Fruit fly (Drosophila melanogaster) S2 (cell line): ENCODE data around the gene Flad1.

Experiments used
- CG8478 ChIP-seq: fragments of >200 bp; optimal IDR thresholded peaks from 2 replicates; lab custom pipeline; 2018
- CTCF ChIP-seq, 2 experiments: fragments of >200 bp; optimal IDR thresholded peaks; 2 replicates each; lab custom pipeline; 2018

dm6 chrX:12897150-12897549, 6.2 kb downstream of the Flad1 start, which contains the start of gene Pde9:
- no peak for TF ChIP-seq CTCF (optimal IDR thresholded peaks at IDR 0.05; lab: Kevin White, UChicago)
- no peak for TF ChIP-seq CG8478 (lab: Kevin White, UChicago)
